Fruit fly (Drosophila melanogaster): ENCODE measurements around the gene rg.
A peak's percentile ranks its signal among the peaks of the same experiment; 100 is the strongest.

Gene rg

DNA sequence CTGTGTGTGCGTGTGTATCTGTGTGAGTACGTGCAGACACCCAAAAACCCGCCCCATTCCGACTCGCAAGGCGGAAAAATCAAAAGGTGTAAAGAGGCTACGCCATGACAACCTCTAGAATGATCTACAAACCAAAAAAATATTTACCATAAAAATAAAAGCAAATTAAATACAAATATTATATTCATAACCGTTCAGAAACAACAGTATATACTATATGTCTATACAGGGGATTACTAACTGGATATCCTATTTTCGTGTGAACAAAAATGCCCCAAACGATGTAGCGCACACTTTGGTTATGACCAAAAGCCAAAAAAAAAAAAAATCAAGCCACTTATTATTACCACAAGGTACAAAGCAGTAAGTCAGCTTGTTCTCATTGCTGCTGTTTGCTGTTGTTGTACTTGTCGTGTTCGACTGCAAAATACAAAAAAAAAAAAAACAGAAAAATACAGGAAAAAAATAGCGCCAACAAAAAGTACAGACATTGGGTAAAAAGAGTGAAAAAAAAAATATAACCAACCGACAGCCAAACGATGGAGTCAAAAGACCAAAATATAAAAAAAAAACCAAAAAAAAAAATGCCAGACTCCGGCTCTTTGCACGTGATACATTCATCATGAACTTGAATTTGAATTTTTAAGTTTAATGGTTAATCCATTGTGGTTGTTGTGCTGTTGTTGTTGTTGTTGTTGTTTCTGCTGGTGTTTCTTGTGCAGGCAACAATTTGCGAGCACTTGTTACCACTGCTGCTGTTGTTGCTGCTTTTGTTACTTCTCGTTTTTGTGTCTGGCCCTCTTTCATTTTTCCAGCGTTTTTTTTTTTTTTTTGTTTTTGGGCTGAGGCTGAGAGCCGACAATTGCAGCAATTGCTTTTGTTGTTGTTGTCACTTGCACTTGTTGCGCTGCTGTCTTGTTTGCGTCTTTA lies 43.8 kb upstream of the rg start (continued):
- TF ChIP-seq Sox15 (GFP tag; optimal IDR thresholded peaks at IDR 0.05) (peak; percentile 38), Sox14 (GFP tag; optimal IDR thresholded peaks at IDR 0.05) (peak; percentile 67), ss (GFP tag; optimal IDR thresholded peaks at IDR 0.05) (peak; percentile 73 to 77), CG6854 (GFP tag; optimal IDR thresholded peaks at IDR 0.05) (peak; percentile 33), CG8632 (GFP tag; optimal IDR thresholded peaks at IDR 0.05) (peak; percentile 61), cyc (GFP tag; optimal IDR thresholded peaks at IDR 0.05) (peak; percentile 81), Eip75B (GFP tag; optimal IDR thresholded peaks at IDR 0.05) (peak; percentile 73), CG3032 (tag; optimal IDR thresholded peaks at IDR 0.05) (peak; percentile 52), CG15336 (GFP tag; IDR thresholded peaks at IDR 0.05) (peak; percentile 84), CG11762 (GFP tag; optimal IDR thresholded peaks at IDR 0.05; ENCODE audit: insufficient read depth) (peak; percentile 22), CG10669 (GFP tag; optimal IDR thresholded peaks at IDR 0.05) (peak; percentile 39), CG34406 (GFP tag; optimal IDR thresholded peaks at IDR 0.05) (peak; percentile 72), fd59A (GFP tag; optimal IDR thresholded peaks at IDR 0.05) (no peak), Met (GFP tag; optimal IDR thresholded peaks at IDR 0.05) (peak; percentile 87), svp (GFP tag) (peak; percentile 95), Hr38 (GFP tag; optimal IDR thresholded peaks at IDR 0.05) (no peak), CG6163 (GFP tag; IDR thresholded peaks at IDR 0.05) (peak; percentile 90), CG9139 (GFP tag; optimal IDR thresholded peaks at IDR 0.05) (no peak)

DNA sequence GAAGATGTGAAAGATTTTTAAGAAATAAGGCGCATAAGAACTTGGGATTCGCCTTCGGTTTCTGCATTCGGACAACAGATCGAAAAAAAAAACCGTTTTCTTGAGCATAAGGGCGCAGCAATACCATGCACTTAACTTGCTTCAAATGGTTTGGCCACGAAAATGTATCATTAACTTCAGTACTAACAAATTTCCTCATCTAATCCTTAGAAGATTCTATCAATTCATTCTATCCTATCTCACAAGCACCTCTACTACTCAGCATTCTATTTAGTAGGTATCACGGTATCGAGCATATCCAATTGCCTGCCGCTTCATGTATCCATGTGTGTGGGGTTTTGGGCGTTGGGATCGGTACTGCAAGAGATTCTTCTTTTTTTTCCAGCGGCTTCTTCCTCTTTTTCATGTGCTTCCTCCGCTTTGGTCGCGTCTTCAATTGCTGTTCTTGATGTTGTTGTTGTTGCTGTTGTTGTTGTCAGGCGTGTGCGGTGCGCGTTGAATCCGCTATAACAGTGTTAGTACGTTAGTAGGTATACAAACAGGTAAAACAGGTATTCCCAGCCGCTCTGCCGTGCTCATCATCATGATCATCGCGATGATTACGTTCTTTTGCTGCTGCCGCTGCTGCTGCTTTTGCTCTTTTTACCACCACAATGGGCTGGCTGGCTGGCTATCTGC lies 41.0 kb upstream of the rg start:
- TF ChIP-seq esn (GFP tag; optimal IDR thresholded peaks at IDR 0.05) (peak; percentile 74), Gug (GFP tag; IDR thresholded peaks at IDR 0.05) (no peak), Sox15 (GFP tag; optimal IDR thresholded peaks at IDR 0.05) (no peak), cyc (GFP tag; optimal IDR thresholded peaks at IDR 0.05) (peak; percentile 85), CG32006 (GFP tag; optimal IDR thresholded peaks at IDR 0.05) (peak; percentile 34), CG11902 (GFP tag; optimal IDR thresholded peaks at IDR 0.05) (peak; percentile 32), fd85E (GFP tag; optimal IDR thresholded peaks at IDR 0.05) (no peak), CG4318 (GFP tag; optimal IDR thresholded peaks at IDR 0.05) (no peak), CG11762 (GFP tag; optimal IDR thresholded peaks at IDR 0.05; ENCODE audit: insufficient read depth) (peak; percentile 1), dac (GFP tag; optimal IDR thresholded peaks at IDR 0.05) (no peak), Ets21C (GFP tag; optimal IDR thresholded peaks at IDR 0.05) (peak; percentile 74), pdm3 (GFP tag; optimal IDR thresholded peaks at IDR 0.05) (peak; percentile 53), Met (GFP tag; optimal IDR thresholded peaks at IDR 0.05) (peak; percentile 82), Hr4 (GFP tag; optimal IDR thresholded peaks at IDR 0.05) (no peak), CG6808 (GFP tag; optimal IDR thresholded peaks at IDR 0.05) (peak; percentile 62), fkh (GFP tag; optimal IDR thresholded peaks at IDR 0.05) (no peak), CG7368 (GFP tag; optimal IDR thresholded peaks at IDR 0.05) (no peak), dsx (GFP tag; optimal IDR thresholded peaks at IDR 0.05; ENCODE audit: poor library complexity, severe bottlenecking) (peak; percentile 21), CG6854 (GFP tag; optimal IDR thresholded peaks at IDR 0.05) (no peak), net (GFP tag; optimal IDR thresholded peaks at IDR 0.05) (peak; percentile 11), CG8632 (GFP tag; optimal IDR thresholded peaks at IDR 0.05) (peak; percentile 5), Eip93F (GFP tag; optimal IDR thresholded peaks at IDR 0.05) (peak; percentile 15), Hr39 (GFP tag; optimal IDR thresholded peaks at IDR 0.05) (peak; percentile 82), CG10669 (GFP tag; optimal IDR thresholded peaks at IDR 0.05) (peak; percentile 67), CG10631 (GFP tag; optimal IDR thresholded peaks at IDR 0.05) (peak; percentile 65), CG15336 (GFP tag; IDR thresholded peaks at IDR 0.05) (no peak), Sox14 (GFP tag; optimal IDR thresholded peaks at IDR 0.05) (peak; percentile 76), CG3032 (tag; optimal IDR thresholded peaks at IDR 0.05) (peak; percentile 51), fd59A (GFP tag; optimal IDR thresholded peaks at IDR 0.05) (peak; percentile 34), Blimp-1 (GFP tag; optimal IDR thresholded peaks at IDR 0.05) (peak; percentile 19), Ets96B (tag; optimal IDR thresholded peaks at IDR 0.05) (peak; percentile 52), CG34406 (GFP tag; optimal IDR thresholded peaks at IDR 0.05) (peak; percentile 35), CG6163 (GFP tag; IDR thresholded peaks at IDR 0.05) (peak; percentile 37; the same call in 1 of the 3 replicates), ss (GFP tag; optimal IDR thresholded peaks at IDR 0.05) (peak; percentile 31 to 33), eg (GFP tag; IDR thresholded peaks at IDR 0.05) (no peak), CG31627 (GFP tag; optimal IDR thresholded peaks at IDR 0.05) (peak; percentile 82), salr (GFP tag; optimal IDR thresholded peaks at IDR 0.05) (peak in 1 of 2 experiments; percentile 2), topi (GFP tag; optimal IDR thresholded peaks at IDR 0.05) (peak; percentile 79), CG16779 (tag; optimal IDR thresholded peaks at IDR 0.05) (peak; percentile 20)
